Fruit fly (Drosophila melanogaster) whole organism, embryonic: ENCODE results near the gene CG10874.

Source experiments
- ATbp ChIP-seq: fragments of 200-800 bp; sonication (Bioruptor generic); optimal IDR thresholded peaks from 2 replicates; lab custom pipeline; 2017; ENCODE audit warnings: missing biosample characterization, mild to moderate bottlenecking, missing genetic modification characterization, missing genetic modification reagents
- Asciz ChIP-seq: fragments of 200-800 bp; sonication (Bioruptor generic); optimal IDR thresholded peaks from 2 replicates; lab custom pipeline; 2017; ENCODE audit warnings: missing biosample characterization, mild to moderate bottlenecking, missing genetic modification characterization, missing genetic modification reagents
- CG10366 ChIP-seq: fragments of 200-800 bp; sonication (Bioruptor generic); IDR thresholded peaks from 2 replicates; pipeline ENCODE4 v1.3.6; 2022; ENCODE audit warnings: missing biosample characterization, missing genetic modification characterization
- CG11695 ChIP-seq: fragments of 200-800 bp; sonication (Bioruptor generic); IDR thresholded peaks from 3 replicates; pipeline ENCODE4 v1.3.6; 2022; ENCODE audit warnings: missing biosample characterization, missing genetic modification characterization
- CG12071 ChIP-seq: fragments of 200-800 bp; sonication (Bioruptor generic); optimal IDR thresholded peaks from 3 replicates; lab custom pipeline; 2018; ENCODE audit warnings: missing biosample characterization, mild to moderate bottlenecking, missing genetic modification characterization
- CG13296 ChIP-seq: fragments of 200-800 bp; sonication (Bioruptor generic); optimal IDR thresholded peaks from 3 replicates; lab custom pipeline; 2018; ENCODE audit warnings: missing biosample characterization, mild to moderate bottlenecking, missing genetic modification characterization
- CG14667 ChIP-seq: fragments of 200-800 bp; sonication (Bioruptor generic); IDR thresholded peaks from 2 replicates; pipeline ENCODE4 v1.3.6; 2022; ENCODE audit warnings: missing biosample characterization, missing genetic modification characterization
- CG14965 ChIP-seq: fragments of 200-800 bp; sonication (Bioruptor generic); optimal IDR thresholded peaks from 2 replicates; lab custom pipeline; 2016; ENCODE audit warnings: missing biosample characterization, missing genetic modification characterization, borderline replicate concordance
- CG1529 ChIP-seq: fragments of 200-800 bp; sonication (Bioruptor generic); optimal IDR thresholded peaks from 3 replicates; lab custom pipeline; 2018; ENCODE audit warnings: missing biosample characterization, missing genetic modification characterization
- CG1647 ChIP-seq: fragments of 200-800 bp; sonication (Bioruptor generic); optimal IDR thresholded peaks from 3 replicates; lab custom pipeline; 2016; ENCODE audit warnings: missing biosample characterization, missing genetic modification characterization
- CG16779 ChIP-seq: fragments of 200-800 bp; sonication (Bioruptor generic); IDR thresholded peaks from 2 replicates; pipeline ENCODE4 v1.3.6; 2022; ENCODE audit warnings: missing biosample characterization, missing genetic modification characterization
- CG16863 ChIP-seq: fragments of 200-800 bp; sonication (Bioruptor generic); optimal IDR thresholded peaks from 3 replicates; lab custom pipeline; 2016; ENCODE audit warnings: missing biosample characterization, missing genetic modification characterization
- CG2116 ChIP-seq: fragments of 200-800 bp; sonication (Bioruptor generic); optimal IDR thresholded peaks from 3 replicates; lab custom pipeline; 2018; ENCODE audit warnings: missing biosample characterization, mild to moderate bottlenecking, missing genetic modification characterization
- CG31365 ChIP-seq: fragments of 200-800 bp; sonication (Bioruptor generic); optimal IDR thresholded peaks from 2 replicates; lab custom pipeline; 2018; ENCODE audit warnings: missing biosample characterization, mild to moderate bottlenecking, missing genetic modification characterization
- CG3163 ChIP-seq: fragments of 200-800 bp; sonication (Bioruptor generic); optimal IDR thresholded peaks from 3 replicates; lab custom pipeline; 2016; ENCODE audit warnings: missing biosample characterization, missing genetic modification characterization
- CG34224 ChIP-seq: fragments of 200-800 bp; sonication (Bioruptor generic); IDR thresholded peaks from 3 replicates; pipeline ENCODE4 v1.3.6; 2022; ENCODE audit warnings: missing biosample characterization, missing genetic modification characterization; ENCODE audit not compliant: partially characterized antibody
- CG4617 ChIP-seq: fragments of 200-800 bp; sonication (Bioruptor generic); optimal IDR thresholded peaks from 3 replicates; lab custom pipeline; 2016; ENCODE audit warnings: missing biosample characterization, missing genetic modification characterization, borderline replicate concordance
- CG7357 ChIP-seq: fragments of 200-800 bp; sonication (Bioruptor generic); IDR thresholded peaks from 3 replicates; pipeline ENCODE4 v1.3.6; 2022; ENCODE audit warnings: missing biosample characterization, missing genetic modification characterization
- CG7786 ChIP-seq: fragments of 200-800 bp; sonication (Bioruptor generic); optimal IDR thresholded peaks from 2 replicates; lab custom pipeline; 2016; ENCODE audit warnings: missing biosample characterization, missing genetic modification characterization
- CG9797 ChIP-seq: fragments of 200-800 bp; sonication (Bioruptor generic); optimal IDR thresholded peaks from 3 replicates; lab custom pipeline; 2018; ENCODE audit warnings: missing biosample characterization, mild to moderate bottlenecking, missing genetic modification characterization
- Camta ChIP-seq: fragments of 200-800 bp; sonication (Bioruptor generic); optimal IDR thresholded peaks from 2 replicates; lab custom pipeline; 2016; ENCODE audit warnings: missing biosample characterization, missing genetic modification characterization
- Dp ChIP-seq: fragments of 200-800 bp; sonication (Bioruptor generic); optimal IDR thresholded peaks from 2 replicates; lab custom pipeline; 2018; ENCODE audit warnings: missing biosample characterization, mild to moderate bottlenecking, missing genetic modification characterization, moderate library complexity
- Eip74EF ChIP-seq, 2 experiments: fragments of 200-800 bp in 1 of 2; fragments of >200 bp in 1 of 2; sonication (Bioruptor generic) in 1 of 2; optimal IDR thresholded peaks; 2 replicates each; lab custom pipeline; 2017 to 2019; ENCODE audit warnings: missing biosample characterization in 2 of 2, missing genetic modification characterization in 2 of 2, mild to moderate bottlenecking in 1 of 2, moderate library complexity in 1 of 2
- Hand ChIP-seq: fragments of 200-800 bp; sonication (Bioruptor generic); optimal IDR thresholded peaks from 2 replicates; lab custom pipeline; 2017; ENCODE audit warnings: mild to moderate bottlenecking, missing biosample characterization, missing genetic modification reagents, missing genetic modification characterization
- Hmx ChIP-seq: fragments of 200-800 bp; sonication (Bioruptor generic); optimal IDR thresholded peaks from 2 replicates; lab custom pipeline; 2016; ENCODE audit warnings: missing biosample characterization, missing genetic modification characterization
- Sin3A ChIP-seq: fragments of >200 bp; optimal IDR thresholded peaks from 2 replicates; lab custom pipeline; 2018
- Xbp1 ChIP-seq: fragments of 200-800 bp; sonication (Bioruptor generic); optimal IDR thresholded peaks from 3 replicates; lab custom pipeline; 2016; ENCODE audit warnings: missing biosample characterization, mild to moderate bottlenecking, missing genetic modification characterization
- Xrp1 ChIP-seq: fragments of 200-800 bp; sonication (Bioruptor generic); IDR thresholded peaks from 2 replicates; pipeline ENCODE4 v1.3.6; 2022; ENCODE audit warnings: missing biosample characterization, missing genetic modification characterization
- chinmo ChIP-seq: fragments of 200-800 bp; sonication (Bioruptor generic); IDR thresholded peaks from 4 replicates; pipeline ENCODE4 v1.3.6; 2022; ENCODE audit warnings: missing biosample characterization, missing genetic modification characterization; ENCODE audit not compliant: partially characterized antibody
- cwo ChIP-seq: fragments of 200-800 bp; sonication (Bioruptor generic); optimal IDR thresholded peaks from 3 replicates; lab custom pipeline; 2017; ENCODE audit warnings: missing biosample characterization, missing genetic modification characterization, mild to moderate bottlenecking, moderate library complexity, missing genetic modification reagents
- disco-r ChIP-seq: fragments of 200-800 bp; sonication (Bioruptor generic); optimal IDR thresholded peaks from 2 replicates; lab custom pipeline; 2016; ENCODE audit warnings: missing biosample characterization, missing genetic modification characterization
- dmrt99B ChIP-seq: fragments of 200-800 bp; sonication (Bioruptor generic); optimal IDR thresholded peaks from 2 replicates; lab custom pipeline; 2018; ENCODE audit warnings: missing biosample characterization, mild to moderate bottlenecking, missing genetic modification characterization, moderate library complexity
- emc ChIP-seq: fragments of 200-800 bp; sonication (Bioruptor generic); optimal IDR thresholded peaks from 2 replicates; lab custom pipeline; 2016; ENCODE audit warnings: missing biosample characterization, missing genetic modification characterization
- fd64A ChIP-seq: fragments of 200-800 bp; sonication (Bioruptor generic); optimal IDR thresholded peaks from 3 replicates; lab custom pipeline; 2018; ENCODE audit warnings: missing biosample characterization, mild to moderate bottlenecking, missing genetic modification characterization
- fd96Cb ChIP-seq: fragments of 200-800 bp; sonication (Bioruptor generic); optimal IDR thresholded peaks from 2 replicates; lab custom pipeline; 2018; ENCODE audit warnings: missing biosample characterization, mild to moderate bottlenecking, missing genetic modification characterization, moderate library complexity
- ftz-f1 ChIP-seq: fragments of 200-800 bp; sonication (Bioruptor generic); optimal IDR thresholded peaks from 2 replicates; lab custom pipeline; 2016; ENCODE audit warnings: missing biosample characterization, missing genetic modification characterization
- jigr1 ChIP-seq: fragments of 200-800 bp; sonication (Bioruptor generic); IDR thresholded peaks from 3 replicates; pipeline ENCODE4 v1.3.6; 2022; ENCODE audit warnings: missing biosample characterization, missing genetic modification characterization
- lola ChIP-seq, 3 experiments: fragments of >200 bp in 2 of 3; fragments of 200-800 bp in 1 of 3; sonication (Bioruptor generic) in 1 of 3; optimal IDR thresholded peaks; 2 replicates each; lab custom pipeline; 2017 to 2019; ENCODE audit warnings: missing biosample characterization in 3 of 3, missing genetic modification characterization in 3 of 3, mild to moderate bottlenecking in 1 of 3, moderate library complexity in 1 of 3
- luna ChIP-seq: fragments of 200-800 bp; sonication (Bioruptor generic); optimal IDR thresholded peaks from 2 replicates; lab custom pipeline; 2016; ENCODE audit warnings: missing biosample characterization, missing genetic modification characterization
- mirr ChIP-seq: fragments of 200-800 bp; sonication (Bioruptor generic); optimal IDR thresholded peaks from 3 replicates; lab custom pipeline; 2018; ENCODE audit warnings: missing biosample characterization, mild to moderate bottlenecking, missing genetic modification characterization
- nmo ChIP-seq: fragments of 200-800 bp; sonication (Bioruptor generic); optimal IDR thresholded peaks from 2 replicates; lab custom pipeline; 2018; ENCODE audit warnings: missing biosample characterization, mild to moderate bottlenecking, missing genetic modification characterization, moderate library complexity
- nom ChIP-seq: fragments of 200-800 bp; sonication (Bioruptor generic); optimal IDR thresholded peaks from 2 replicates; lab custom pipeline; 2017; ENCODE audit warnings: missing biosample characterization, missing genetic modification characterization, mild to moderate bottlenecking, moderate library complexity, missing genetic modification reagents
- rib ChIP-seq: fragments of 200-800 bp; sonication (Bioruptor generic); IDR thresholded peaks from 2 replicates; pipeline ENCODE4 v1.3.6; 2022; ENCODE audit warnings: missing biosample characterization, missing genetic modification characterization
- schlank ChIP-seq: fragments of 200-800 bp; sonication (Bioruptor generic); optimal IDR thresholded peaks from 2 replicates; lab custom pipeline; 2018; ENCODE audit warnings: missing biosample characterization, mild to moderate bottlenecking, missing genetic modification characterization
- sens-2 ChIP-seq: fragments of 200-800 bp; sonication (Bioruptor generic); IDR thresholded peaks from 2 replicates; pipeline ENCODE4 v1.3.6; 2022; ENCODE audit warnings: missing biosample characterization, missing genetic modification characterization
- sima ChIP-seq: fragments of 200-800 bp; sonication (Bioruptor generic); optimal IDR thresholded peaks from 2 replicates; lab custom pipeline; 2016; ENCODE audit warnings: missing biosample characterization, missing genetic modification characterization
- slbo ChIP-seq: fragments of 200-800 bp; sonication (Bioruptor generic); IDR thresholded peaks from 2 replicates; pipeline ENCODE4 v1.3.6; 2022; ENCODE audit warnings: missing biosample characterization, missing genetic modification characterization
- slou ChIP-seq: fragments of 200-800 bp; sonication (Bioruptor generic); optimal IDR thresholded peaks from 3 replicates; lab custom pipeline; 2016; ENCODE audit warnings: missing biosample characterization, missing genetic modification characterization
- sqz ChIP-seq: fragments of 200-800 bp; sonication (Bioruptor generic); optimal IDR thresholded peaks from 3 replicates; lab custom pipeline; 2018; ENCODE audit warnings: missing biosample characterization, mild to moderate bottlenecking, missing genetic modification characterization
- stwl ChIP-seq: fragments of 200-800 bp; sonication (Bioruptor generic); optimal IDR thresholded peaks from 3 replicates; lab custom pipeline; 2018; ENCODE audit warnings: missing biosample characterization, mild to moderate bottlenecking, missing genetic modification characterization, moderate library complexity
- zen ChIP-seq: fragments of 200-800 bp; sonication (Bioruptor generic); optimal IDR thresholded peaks from 3 replicates; lab custom pipeline; 2018; ENCODE audit warnings: missing biosample characterization, mild to moderate bottlenecking, missing genetic modification characterization, moderate library complexity

The CG10874 gene

DNA sequence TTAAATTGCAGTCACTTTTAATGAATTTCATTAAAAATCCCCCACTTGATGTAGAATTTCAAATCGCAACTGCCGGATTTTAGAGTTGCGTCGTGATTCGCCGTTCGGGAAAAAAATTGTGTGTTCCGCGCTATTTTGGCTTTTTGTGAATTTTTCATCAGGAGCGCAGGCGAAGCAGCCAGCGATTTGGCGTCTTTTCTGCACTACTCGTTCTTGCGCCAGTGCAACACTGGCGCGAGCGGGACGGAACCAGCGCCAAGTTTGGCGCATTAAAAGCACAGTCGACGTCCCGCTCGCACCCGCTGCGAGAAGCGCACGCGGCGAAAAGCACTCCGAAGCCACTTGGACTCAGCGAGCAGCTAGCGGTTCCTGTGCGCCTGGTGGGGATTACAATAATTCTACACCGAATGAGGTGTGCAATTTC is 1.2 kb upstream of the CG10874 start:
- TF ChIP-seq CG7786 (no peak), Camta (GFP tag; lab: Kevin White, UChicago) (no peak), sima (GFP tag; lab: Kevin White, UChicago) (no peak), CG1647 (GFP tag; lab: Kevin White, UChicago) (no peak), dmrt99B (tag; lab: Kevin White, UChicago) (peak; percentile 48), CG4617 (GFP tag; lab: Kevin White, UChicago) (no peak), CG31365 (tag; lab: Kevin White, UChicago) (peak; percentile 52), CG10366 (GFP tag; lab: Robert Waterston, UW) (no peak), Eip74EF (GFP tag; optimal IDR thresholded peaks at IDR 0.05; lab: Kevin White, UChicago) (peak in 1 of 2 experiments; percentile 82), stwl (tag; lab: Kevin White, UChicago) (peak; percentile 67), CG7357 (no peak), ATbp (GFP tag; lab: Kevin White, UChicago) (no peak), disco-r (GFP tag; lab: Kevin White, UChicago) (peak; percentile 15), zen (tag; lab: Kevin White, UChicago) (no peak), CG3163 (GFP tag; lab: Kevin White, UChicago) (peak; percentile 35), CG16779 (no peak), CG14667 (GFP tag; lab: Robert Waterston, UW) (no peak), lola (GFP tag; optimal IDR thresholded peaks at IDR 0.05; lab: Kevin White, UChicago) (no peak), CG13296 (GFP tag; lab: Kevin White, UChicago) (peak; percentile 59), jigr1 (GFP tag; lab: Robert Waterston, UW) (no peak), Hand (no peak), CG16863 (no peak), CG14965 (no peak), Xrp1 (GFP tag; lab: Robert Waterston, UW) (no peak), rib (GFP tag; lab: Robert Waterston, UW) (no peak), CG1529 (GFP tag; lab: Kevin White, UChicago) (peak; percentile 28), CG11695 (GFP tag; lab: Robert Waterston, UW) (no peak), chinmo (GFP tag; lab: Robert Waterston, UW) (no peak), emc (GFP tag; lab: Kevin White, UChicago) (no peak), ftz-f1 (GFP tag; lab: Kevin White, UChicago) (peak; percentile 95), CG12071 (peak; percentile 78), slbo (GFP tag; lab: Robert Waterston, UW) (no peak), mirr (GFP tag; lab: Kevin White, UChicago) (peak; percentile 79), Sin3A (peak; percentile 3), nmo (GFP tag; lab: Kevin White, UChicago) (peak; percentile 51), fd96Cb (tag; lab: Kevin White, UChicago) (no peak), sqz (GFP tag; lab: Kevin White, UChicago) (peak; percentile 86), Dp (peak; percentile 79), CG2116 (peak; percentile 99), slou (GFP tag; lab: Kevin White, UChicago) (no peak), sens-2 (no peak), nom (GFP tag; lab: Kevin White, UChicago) (peak; percentile 66), fd64A (GFP tag; lab: Kevin White, UChicago) (peak; percentile 21), CG34224 (no peak), Xbp1 (GFP tag; lab: Kevin White, UChicago) (no peak), luna (GFP tag; lab: Kevin White, UChicago) (no peak), schlank (peak; percentile 59), cwo (GFP tag; lab: Kevin White, UChicago) (peak; percentile 57), Asciz (GFP tag; lab: Kevin White, UChicago) (peak; percentile 30), CG9797 (peak; percentile 17), Hmx (no peak)
